Fruit fly (Drosophila melanogaster) whole organism: ENCODE data around the gene p115.

Source experiments
- CG8478 ChIP-seq: fragments of >200 bp; optimal IDR thresholded peaks from 2 replicates; lab custom pipeline; 2018; ENCODE audit warnings: inconsistent platforms
- Dll ChIP-seq: fragments of >200 bp; optimal IDR thresholded peaks from 2 replicates; lab custom pipeline; 2017
- EcR ChIP-seq, 2 experiments: fragments of >200 bp; optimal IDR thresholded peaks; 2 replicates each; lab custom pipeline; 2017; ENCODE audit warnings: missing biosample characterization in 2 of 2, missing genetic modification characterization in 2 of 2, missing genetic modification reagents in 2 of 2
- pan ChIP-seq: fragments of >200 bp; optimal IDR thresholded peaks from 2 replicates; lab custom pipeline; 2017
- psq ChIP-seq: fragments of >200 bp; optimal IDR thresholded peaks from 2 replicates; lab custom pipeline; 2017
- usp ChIP-seq: fragments of >200 bp; optimal IDR thresholded peaks from 2 replicates; lab custom pipeline; 2017; ENCODE audit warnings: missing biosample characterization, missing genetic modification characterization, mixed read lengths

DNA sequence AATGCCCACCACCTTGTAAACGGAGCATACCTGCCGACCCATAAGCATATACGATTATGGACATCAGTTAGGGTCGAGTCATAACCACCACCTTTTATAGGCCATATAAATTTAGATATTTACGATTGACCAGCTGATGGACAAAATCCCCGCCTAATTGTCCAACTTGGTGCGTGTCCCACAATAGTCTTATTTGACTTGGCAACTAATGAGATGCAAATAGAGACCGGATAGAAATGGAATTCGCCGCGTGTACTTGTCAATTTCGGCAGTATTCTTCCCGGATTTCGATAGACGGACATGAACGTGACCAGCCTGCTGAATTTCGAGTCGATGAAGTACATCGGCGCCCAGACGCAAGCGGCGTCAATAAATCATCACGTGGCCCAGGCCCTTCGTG, 9.5 kb upstream of the p115 start, which contains the start of gene Ir7g:
- TF ChIP-seq pan (lab: Kevin White, UChicago): no peak
- no peak for TF ChIP-seq EcR (GFP tag; optimal IDR thresholded peaks at IDR 0.05; lab: Kevin White, UChicago)
- no peak for TF ChIP-seq Dll (lab: Kevin White, UChicago)
- no peak for TF ChIP-seq psq
- TF ChIP-seq CG8478 (lab: Kevin White, UChicago): no peak
- TF ChIP-seq usp (GFP tag; lab: Kevin White, UChicago): no peak
